Fruit fly (Drosophila melanogaster) whole organism, embryonic: ENCODE results near the gene mask.

ENCODE experiments used
- BEAF-32 ChIP-seq: fragments of 200-800 bp; sonication (Bioruptor generic); optimal IDR thresholded peaks from 3 replicates; lab custom pipeline; 2017; ENCODE audit warnings: missing biosample characterization, missing genetic modification characterization, mild to moderate bottlenecking, moderate library complexity, missing genetic modification reagents
- CG1233 ChIP-seq: fragments of 200-800 bp; sonication (Bioruptor generic); optimal IDR thresholded peaks from 4 replicates; lab custom pipeline; 2018; ENCODE audit warnings: missing biosample characterization, mild to moderate bottlenecking, missing genetic modification characterization
- CG13287 ChIP-seq: fragments of 200-800 bp; sonication (Bioruptor generic); IDR thresholded peaks from 2 replicates; pipeline ENCODE4 v1.3.6; 2022; ENCODE audit warnings: missing biosample characterization, missing genetic modification characterization; ENCODE audit not compliant: partially characterized antibody
- CG14860 ChIP-seq: fragments of 200-800 bp; sonication (Bioruptor generic); IDR thresholded peaks from 3 replicates; pipeline ENCODE4 v1.3.6; 2022; ENCODE audit warnings: missing biosample characterization, missing genetic modification characterization; ENCODE audit not compliant: partially characterized antibody
- CG1602 ChIP-seq: fragments of 200-800 bp; sonication (Bioruptor generic); optimal IDR thresholded peaks from 3 replicates; lab custom pipeline; 2016; ENCODE audit warnings: missing biosample characterization, missing genetic modification characterization
- CG17802 ChIP-seq: fragments of 200-800 bp; sonication (Bioruptor generic); optimal IDR thresholded peaks from 2 replicates; lab custom pipeline; 2018; ENCODE audit warnings: missing biosample characterization, mild to moderate bottlenecking, missing genetic modification characterization, moderate library complexity
- CG18476 ChIP-seq: fragments of 200-800 bp; sonication (Bioruptor generic); optimal IDR thresholded peaks from 2 replicates; lab custom pipeline; 2016; ENCODE audit warnings: missing biosample characterization, mild to moderate bottlenecking, missing genetic modification characterization
- CG5245 ChIP-seq: fragments of 200-800 bp; sonication (Bioruptor generic); optimal IDR thresholded peaks from 3 replicates; lab custom pipeline; 2016; ENCODE audit warnings: missing biosample characterization, missing genetic modification characterization
- CG5953 ChIP-seq: fragments of 200-800 bp; sonication (Bioruptor generic); IDR thresholded peaks from 2 replicates; pipeline ENCODE4 v1.3.6; 2022; ENCODE audit warnings: missing biosample characterization, missing genetic modification characterization
- CG6765 ChIP-seq: fragments of 200-800 bp; sonication (Bioruptor generic); optimal IDR thresholded peaks from 3 replicates; lab custom pipeline; 2017; ENCODE audit warnings: missing biosample characterization, mild to moderate bottlenecking, missing genetic modification characterization
- CG7745 ChIP-seq: fragments of 200-800 bp; sonication (Bioruptor generic); optimal IDR thresholded peaks from 2 replicates; lab custom pipeline; 2018; ENCODE audit warnings: missing biosample characterization, mild to moderate bottlenecking, missing genetic modification characterization, moderate library complexity
- CG8765 ChIP-seq: fragments of 200-800 bp; sonication (Bioruptor generic); IDR thresholded peaks from 2 replicates; pipeline ENCODE4 v1.3.6; 2022; ENCODE audit warnings: missing biosample characterization, missing genetic modification characterization
- CG9932 ChIP-seq: fragments of 200-800 bp; sonication (Bioruptor generic); IDR thresholded peaks from 2 replicates; pipeline ENCODE4 v1.3.6; 2022; ENCODE audit warnings: missing biosample characterization, missing genetic modification characterization
- Fer1 ChIP-seq: fragments of 200-800 bp; sonication (Bioruptor generic); optimal IDR thresholded peaks from 2 replicates; lab custom pipeline; 2017; ENCODE audit warnings: missing biosample characterization, mild to moderate bottlenecking, missing genetic modification characterization
- HLHmδ ChIP-seq: fragments of 200-800 bp; sonication (Bioruptor generic); optimal IDR thresholded peaks from 2 replicates; lab custom pipeline; 2018; ENCODE audit warnings: missing biosample characterization, mild to moderate bottlenecking, missing genetic modification characterization, moderate library complexity
- Hmr ChIP-seq: fragments of 200-800 bp; sonication (Bioruptor generic); optimal IDR thresholded peaks from 3 replicates; lab custom pipeline; 2017; ENCODE audit warnings: mild to moderate bottlenecking, missing biosample characterization, missing genetic modification reagents, missing genetic modification characterization
- Hmx ChIP-seq: fragments of 200-800 bp; sonication (Bioruptor generic); optimal IDR thresholded peaks from 2 replicates; lab custom pipeline; 2016; ENCODE audit warnings: missing biosample characterization, missing genetic modification characterization
- MBD-R2 ChIP-seq: fragments of 200-800 bp; sonication (Bioruptor generic); IDR thresholded peaks from 2 replicates; pipeline ENCODE4 v1.3.6; 2022; ENCODE audit warnings: missing biosample characterization, missing genetic modification characterization
- MESR4 ChIP-seq: fragments of 200-800 bp; sonication (Bioruptor generic); optimal IDR thresholded peaks from 2 replicates; lab custom pipeline; 2018; ENCODE audit warnings: missing biosample characterization, mild to moderate bottlenecking, missing genetic modification characterization, moderate library complexity
- MTF-1 ChIP-seq: fragments of 200-800 bp; sonication (Bioruptor generic); optimal IDR thresholded peaks from 2 replicates; lab custom pipeline; 2018; ENCODE audit warnings: missing biosample characterization, mild to moderate bottlenecking, missing genetic modification characterization, borderline replicate concordance
- Max ChIP-seq: fragments of 200-800 bp; sonication (Bioruptor generic); optimal IDR thresholded peaks from 2 replicates; lab custom pipeline; 2016; ENCODE audit warnings: missing biosample characterization, mild to moderate bottlenecking, missing genetic modification characterization
- Nf-YC ChIP-seq: fragments of 200-800 bp; optimal IDR thresholded peaks from 3 replicates; lab custom pipeline; 2019; ENCODE audit warnings: missing biosample characterization, mild to moderate bottlenecking, missing genetic modification characterization, moderate library complexity
- Oli ChIP-seq: fragments of 200-800 bp; sonication (Bioruptor generic); optimal IDR thresholded peaks from 2 replicates; lab custom pipeline; 2018; ENCODE audit warnings: missing biosample characterization, mild to moderate bottlenecking, missing genetic modification characterization, moderate library complexity
- Pdp1 ChIP-seq, 2 experiments: fragments of 200-800 bp; sonication (Bioruptor generic); optimal IDR thresholded peaks; 3 replicates each; lab custom pipeline; 2016; ENCODE audit warnings: missing biosample characterization in 2 of 2, missing genetic modification characterization in 2 of 2, mild to moderate bottlenecking in 1 of 2, moderate library complexity in 1 of 2
- abd-A ChIP-seq: fragments of 200-800 bp; sonication (Bioruptor generic); optimal IDR thresholded peaks from 3 replicates; lab custom pipeline; 2019; ENCODE audit warnings: missing biosample characterization, mild to moderate bottlenecking, missing genetic modification characterization, moderate library complexity
- bsh ChIP-seq, 2 experiments: fragments of 200-800 bp; sonication (Bioruptor generic); optimal IDR thresholded peaks; 2 replicates each; lab custom pipeline; 2017 to 2018; ENCODE audit warnings: mild to moderate bottlenecking in 2 of 2, missing biosample characterization in 2 of 2, missing genetic modification characterization in 2 of 2, moderate library complexity in 1 of 2
- caup ChIP-seq: fragments of 200-800 bp; sonication (Bioruptor generic); optimal IDR thresholded peaks from 3 replicates; lab custom pipeline; 2017; ENCODE audit warnings: missing biosample characterization, mild to moderate bottlenecking, missing genetic modification characterization, moderate library complexity; ENCODE audit not compliant: severe bottlenecking
- chif ChIP-seq, 2 experiments: fragments of 200-800 bp; sonication (Bioruptor generic); optimal IDR thresholded peaks; 3 replicates each; lab custom pipeline; 2016; ENCODE audit warnings: missing biosample characterization in 2 of 2, missing genetic modification characterization in 2 of 2
- chm ChIP-seq: fragments of 200-800 bp; sonication (Bioruptor generic); IDR thresholded peaks from 2 replicates; pipeline ENCODE4 v1.3.6; 2022; ENCODE audit warnings: missing biosample characterization, missing genetic modification characterization
- ems ChIP-seq: fragments of 200-800 bp; sonication (Bioruptor generic); optimal IDR thresholded peaks from 3 replicates; lab custom pipeline; 2016; ENCODE audit warnings: missing biosample characterization, missing genetic modification characterization
- ham ChIP-seq: fragments of 200-800 bp; sonication (Bioruptor generic); IDR thresholded peaks from 2 replicates; pipeline ENCODE4 v1.3.6; 2022; ENCODE audit warnings: missing biosample characterization, missing genetic modification characterization
- hbn ChIP-seq: fragments of 200-800 bp; sonication (Bioruptor generic); IDR thresholded peaks from 2 replicates; pipeline ENCODE4 v1.3.6; 2022; ENCODE audit warnings: missing biosample characterization, missing genetic modification characterization; ENCODE audit not compliant: partially characterized antibody
- her ChIP-seq: fragments of 200-800 bp; sonication (Bioruptor generic); optimal IDR thresholded peaks from 2 replicates; lab custom pipeline; 2016; ENCODE audit warnings: missing biosample characterization, missing genetic modification characterization
- kni ChIP-seq: fragments of 200-800 bp; sonication (Bioruptor generic); optimal IDR thresholded peaks from 3 replicates; lab custom pipeline; 2017; ENCODE audit warnings: mild to moderate bottlenecking, missing biosample characterization, missing genetic modification reagents, missing genetic modification characterization
- mam ChIP-seq: fragments of 200-800 bp; sonication (Bioruptor generic); optimal IDR thresholded peaks from 3 replicates; lab custom pipeline; 2016; ENCODE audit warnings: missing biosample characterization, missing genetic modification characterization
- mirr ChIP-seq: fragments of 200-800 bp; sonication (Bioruptor generic); optimal IDR thresholded peaks from 3 replicates; lab custom pipeline; 2018; ENCODE audit warnings: missing biosample characterization, mild to moderate bottlenecking, missing genetic modification characterization
- nom ChIP-seq: fragments of 200-800 bp; sonication (Bioruptor generic); optimal IDR thresholded peaks from 2 replicates; lab custom pipeline; 2017; ENCODE audit warnings: missing biosample characterization, missing genetic modification characterization, mild to moderate bottlenecking, moderate library complexity, missing genetic modification reagents
- odd ChIP-seq: fragments of 200-800 bp; sonication (Bioruptor generic); optimal IDR thresholded peaks from 2 replicates; lab custom pipeline; 2017; ENCODE audit warnings: missing biosample characterization, mild to moderate bottlenecking, missing genetic modification characterization
- onecut ChIP-seq: fragments of 200-800 bp; sonication (Bioruptor generic); IDR thresholded peaks from 2 replicates; pipeline ENCODE4 v1.3.6; 2022; ENCODE audit warnings: missing biosample characterization, missing genetic modification characterization
- otp ChIP-seq: fragments of 200-800 bp; sonication (Bioruptor generic); IDR thresholded peaks from 3 replicates; pipeline ENCODE4, ENCODE4 v1.3.6; 2022; ENCODE audit warnings: missing biosample characterization, missing genetic modification characterization
- rib ChIP-seq: fragments of 200-800 bp; sonication (Bioruptor generic); IDR thresholded peaks from 2 replicates; pipeline ENCODE4 v1.3.6; 2022; ENCODE audit warnings: missing biosample characterization, missing genetic modification characterization
- run ChIP-seq: fragments of 200-800 bp; sonication (Bioruptor generic); optimal IDR thresholded peaks from 3 replicates; lab custom pipeline; 2018; ENCODE audit warnings: missing biosample characterization, mild to moderate bottlenecking, missing genetic modification characterization
- sens ChIP-seq: fragments of 200-800 bp; sonication (Bioruptor generic); peaks from one replicate; lab custom pipeline; 2016; ENCODE audit warnings: missing biosample characterization, missing genetic modification characterization
- sima ChIP-seq: fragments of 200-800 bp; sonication (Bioruptor generic); optimal IDR thresholded peaks from 2 replicates; lab custom pipeline; 2016; ENCODE audit warnings: missing biosample characterization, missing genetic modification characterization
- so ChIP-seq: fragments of 200-800 bp; sonication (Bioruptor generic); IDR thresholded peaks from 3 replicates; pipeline ENCODE4 v1.3.6; 2022; ENCODE audit warnings: missing biosample characterization, missing genetic modification characterization
- sr ChIP-seq: fragments of 200-800 bp; sonication (Bioruptor generic); IDR thresholded peaks from 3 replicates; pipeline ENCODE4 v1.3.6; 2022; ENCODE audit warnings: missing biosample characterization, missing genetic modification characterization
- vvl ChIP-seq: fragments of 200-800 bp; sonication (Bioruptor generic); IDR thresholded peaks from 2 replicates; pipeline ENCODE4 v1.3.6; 2022; ENCODE audit warnings: missing biosample characterization, missing genetic modification characterization
- wor ChIP-seq: fragments of 200-800 bp; sonication (Bioruptor generic); IDR thresholded peaks from 2 replicates; pipeline ENCODE4 v1.3.6; 2022; ENCODE audit warnings: missing biosample characterization, missing genetic modification characterization
- zen2 ChIP-seq: fragments of 200-800 bp; sonication (Bioruptor generic); IDR thresholded peaks from 3 replicates; pipeline ENCODE4 v1.3.6; 2022; ENCODE audit warnings: missing biosample characterization, missing genetic modification characterization; ENCODE audit not compliant: partially characterized antibody

Gene mask

DNA sequence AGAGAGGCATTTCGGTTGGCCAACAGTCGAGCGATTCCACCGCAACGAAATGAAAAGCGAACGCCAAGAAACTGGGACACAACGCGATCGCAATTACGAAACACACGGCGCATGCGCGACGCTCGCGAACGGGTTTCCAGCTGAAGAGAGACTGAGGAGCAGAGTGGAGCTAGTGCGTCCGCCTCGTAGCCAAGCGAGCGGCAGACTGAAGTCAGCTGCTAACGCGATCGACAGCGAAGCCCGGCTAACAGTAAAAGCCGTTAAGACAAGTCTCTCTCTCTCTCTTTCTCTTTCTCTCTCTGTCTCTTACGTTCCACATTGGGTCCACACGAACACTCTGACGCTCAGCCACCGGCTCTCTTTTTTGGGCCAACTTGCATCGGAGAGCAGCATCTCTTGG is 11.8 kb upstream of the mask start, which contains the start of gene CG17786 (continued):
- no peak for TF ChIP-seq chif (GFP tag; optimal IDR thresholded peaks at IDR 0.05; lab: Kevin White, UChicago)
- no peak for TF ChIP-seq mam (GFP tag; lab: Kevin White, UChicago)
- TF ChIP-seq sima (GFP tag; lab: Kevin White, UChicago) = no peak
- TF ChIP-seq CG1233 (GFP tag; lab: Kevin White, UChicago) = no peak
- TF ChIP-seq run = no peak
- no peak for TF ChIP-seq Hmx (GFP tag; lab: Kevin White, UChicago)
- TF ChIP-seq abd-A = peak; percentile 25
- no peak for TF ChIP-seq CG18476 (GFP tag; lab: Kevin White, UChicago)
- no peak for TF ChIP-seq CG7745 (tag; lab: Kevin White, UChicago)
- 0 out of 2 replicates have a peak, but pooled peaks have one; percentile 19 for TF ChIP-seq onecut (GFP tag; lab: Robert Waterston, UW)
- peak; percentile 64 for TF ChIP-seq CG13287 (GFP tag; lab: Robert Waterston, UW)
- peak; percentile 35; the same call in 1 of the 3 replicates for TF ChIP-seq zen2 (GFP tag; lab: Robert Waterston, UW)
- TF ChIP-seq sr (GFP tag; lab: Robert Waterston, UW) = 0 out of 3 replicates have a peak, but pooled peaks have one; percentile 22
- peak; percentile 36; the same call in 1 of the 3 replicates for TF ChIP-seq otp
- no peak for TF ChIP-seq CG8765
- no peak for TF ChIP-seq ems (GFP tag; lab: Kevin White, UChicago)
- 0 out of 2 replicates have a peak, but pooled peaks have one; percentile 19 for TF ChIP-seq CG9932 (GFP tag; lab: Robert Waterston, UW)
- no peak for TF ChIP-seq CG14860
- peak; percentile 17 for TF ChIP-seq HLHmδ (GFP tag; lab: Kevin White, UChicago)
- no peak for TF ChIP-seq MTF-1 (GFP tag; lab: Kevin White, UChicago)
- TF ChIP-seq kni = peak; percentile 73
- no peak for TF ChIP-seq CG5245
- 0 out of 2 replicates have a peak, but pooled peaks have one; percentile 9 for TF ChIP-seq CG5953 (GFP tag; lab: Robert Waterston, UW)
- TF ChIP-seq Fer1 (GFP tag; lab: Kevin White, UChicago) = peak; percentile 28
- peak; percentile 43; the same call in 1 of the 3 replicates for TF ChIP-seq so
- TF ChIP-seq hbn = 0 out of 2 replicates have a peak, but pooled peaks have one; percentile 29
- TF ChIP-seq her = peak; percentile 48
- TF ChIP-seq CG6765 (GFP tag; lab: Kevin White, UChicago) = peak; percentile 14
- TF ChIP-seq caup (GFP tag; lab: Kevin White, UChicago) = peak; percentile 32
- TF ChIP-seq mirr (GFP tag; lab: Kevin White, UChicago) = no peak
- peak in 1 of 2 experiments; percentile 20 for TF ChIP-seq bsh (GFP tag; optimal IDR thresholded peaks at IDR 0.05; lab: Kevin White, UChicago)
- peak; percentile 69 for TF ChIP-seq nom (GFP tag; lab: Kevin White, UChicago)
- no peak for TF ChIP-seq BEAF-32 (GFP tag; lab: Kevin White, UChicago)
- no peak for TF ChIP-seq CG1602 (GFP tag; lab: Kevin White, UChicago)
- TF ChIP-seq Nf-YC (tag; lab: Kevin White, UChicago) = peak; percentile 9
- TF ChIP-seq Hmr (GFP tag; lab: Kevin White, UChicago) = peak; percentile 8
- TF ChIP-seq vvl (GFP tag; lab: Robert Waterston, UW) = peak; percentile 62; the same call in 1 of the 2 replicates
- TF ChIP-seq MESR4 (GFP tag; lab: Kevin White, UChicago) = no peak
- TF ChIP-seq rib = 0 out of 2 replicates have a peak, but pooled peaks have one; percentile 40
- TF ChIP-seq chm (GFP tag; lab: Robert Waterston, UW) = peak; percentile 56
- peak; percentile 21; the same call in 1 of the 2 replicates for TF ChIP-seq MBD-R2 (GFP tag; lab: Robert Waterston, UW)
- TF ChIP-seq wor (GFP tag; lab: Robert Waterston, UW) = no peak
- peak in 1 of 2 experiments; percentile 54 for TF ChIP-seq Pdp1 (GFP tag; optimal IDR thresholded peaks at IDR 0.05; lab: Kevin White, UChicago)
- TF ChIP-seq sens (GFP tag; lab: Kevin White, UChicago) = peak; percentile 75
- no peak for TF ChIP-seq ham (GFP tag; lab: Robert Waterston, UW)
- no peak for TF ChIP-seq CG17802 (tag; lab: Kevin White, UChicago)
- no peak for TF ChIP-seq Oli (tag; lab: Kevin White, UChicago)
- TF ChIP-seq Max = no peak
- TF ChIP-seq odd = peak; percentile 33
